Fruit fly (Drosophila melanogaster): ENCODE results near the gene ssp7.
"Not testable (repeated sequence)": the region's sequence is repeated elsewhere in the genome, so short reads cannot be mapped to it uniquely, and the experiment has no call there.

The ssp7 gene

DNA sequence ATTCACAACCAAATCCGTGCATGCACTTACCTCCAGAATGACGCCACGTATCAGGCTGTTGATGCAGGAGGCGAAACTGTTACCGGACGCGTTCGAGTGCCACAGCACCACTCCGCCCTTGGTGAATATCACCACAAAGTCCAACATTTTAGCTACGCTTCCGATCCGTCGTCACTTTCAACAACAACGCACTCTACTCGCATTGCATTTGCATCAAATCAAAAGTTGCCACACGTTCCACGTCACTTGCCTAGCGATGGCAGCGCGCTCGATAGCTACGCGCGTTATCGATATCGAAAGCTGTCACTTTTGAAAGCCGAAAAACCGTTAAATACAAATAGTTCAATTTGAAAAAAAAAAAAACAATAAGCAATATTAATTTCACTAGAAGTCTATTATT is 11.2 kb downstream of the ssp7 start, which contains the start of gene SrpRalpha:
Gene SrpRalpha (minus strand): TSS at position 260 of the 400 bp plus-strand sequence.
- TF ChIP-seq Myc (optimal IDR thresholded peaks at IDR 0.05), result no peak
- TF ChIP-seq ttk (optimal IDR thresholded peaks at IDR 0.05), result no peak
- no peak for TF ChIP-seq psq (optimal IDR thresholded peaks at IDR 0.05)
- no peak for TF ChIP-seq insv (optimal IDR thresholded peaks at IDR 0.05)
- TF ChIP-seq h (optimal IDR thresholded peaks at IDR 0.05), result no peak
- no peak for TF ChIP-seq Sin3A (optimal IDR thresholded peaks at IDR 0.05)

DNA sequence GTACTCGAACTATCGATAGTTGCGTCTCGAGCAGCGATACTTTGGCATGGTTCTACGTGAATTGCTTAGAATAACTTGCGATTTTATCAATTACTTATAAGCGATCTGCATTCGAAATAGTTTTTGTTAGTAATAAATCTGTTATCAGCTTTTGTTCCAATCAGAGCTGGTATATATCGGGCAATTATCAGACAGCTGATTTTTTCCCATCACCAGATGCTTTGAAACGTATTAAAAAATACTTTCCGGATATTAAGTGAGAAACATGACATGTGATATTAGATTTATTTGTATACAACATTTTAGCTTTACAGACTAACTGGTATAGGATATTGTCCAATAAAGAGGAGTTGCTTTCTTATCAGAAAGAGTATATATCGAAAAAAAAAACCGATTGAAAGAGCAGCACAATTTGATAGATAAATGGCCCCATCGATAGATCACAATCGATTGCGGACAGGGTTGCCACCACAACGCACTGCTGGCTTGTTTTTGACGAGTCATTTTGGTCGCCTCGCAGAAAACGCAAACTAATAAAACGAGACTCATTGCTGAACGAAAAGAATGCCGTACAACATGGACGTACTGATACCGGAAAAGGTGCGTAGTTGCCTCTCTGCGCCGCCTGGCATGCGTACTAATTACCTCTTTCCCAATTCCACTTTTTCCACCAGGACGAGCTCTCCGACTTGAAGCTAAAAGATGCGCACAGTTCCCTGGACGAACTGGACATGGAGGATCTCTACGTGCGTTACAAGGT is 15.1 kb downstream of the ssp7 start, which contains the start of gene Rpt3:
Gene Rpt3 (plus strand): TSS at position 353 of the 760 bp plus-strand sequence.
- TF ChIP-seq h (optimal IDR thresholded peaks at IDR 0.05) (no peak), ttk (optimal IDR thresholded peaks at IDR 0.05) (no peak), Myc (optimal IDR thresholded peaks at IDR 0.05) (no peak), psq (optimal IDR thresholded peaks at IDR 0.05) (no peak), insv (optimal IDR thresholded peaks at IDR 0.05) (no peak), Sin3A (optimal IDR thresholded peaks at IDR 0.05) (no peak)

DNA sequence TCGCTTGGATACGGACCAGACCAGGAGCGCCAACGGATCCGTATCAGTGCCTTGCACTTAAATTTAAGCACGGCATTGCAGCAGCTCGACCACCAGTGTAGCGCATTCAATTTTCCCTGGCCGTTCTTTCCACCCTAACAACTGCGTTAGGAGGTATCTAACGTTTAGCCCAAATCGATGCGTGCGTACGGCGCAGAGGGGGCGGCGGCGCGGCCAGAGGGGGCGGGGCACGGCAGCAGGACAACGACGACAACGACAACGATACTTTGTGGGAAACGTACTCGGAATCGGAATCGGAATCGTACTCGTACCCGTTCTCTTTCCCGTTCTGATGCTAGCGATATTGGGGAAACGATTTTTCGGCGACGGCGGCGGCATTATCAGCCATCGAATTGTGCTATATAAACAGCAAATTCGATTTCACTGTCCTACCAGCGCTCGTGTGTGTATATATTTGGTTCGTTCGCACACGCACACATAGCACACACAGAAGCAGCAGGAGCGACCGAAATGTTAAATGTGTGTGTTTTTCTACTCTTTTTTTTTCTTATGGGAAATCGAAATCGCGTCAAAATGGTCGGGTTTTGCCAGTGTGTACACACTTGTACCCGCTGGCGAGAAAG is 15.8 kb downstream of the ssp7 start, which contains the start of gene CG11122:
Gene CG11122 (minus strand): TSS at position 601 of the 623 bp plus-strand sequence.
- no peak for TF ChIP-seq ttk (optimal IDR thresholded peaks at IDR 0.05)
- TF ChIP-seq psq (optimal IDR thresholded peaks at IDR 0.05), result no peak
- TF ChIP-seq Myc (optimal IDR thresholded peaks at IDR 0.05), result no peak
- TF ChIP-seq h (optimal IDR thresholded peaks at IDR 0.05), result no peak
- no peak for TF ChIP-seq insv (optimal IDR thresholded peaks at IDR 0.05)
- no peak for TF ChIP-seq Sin3A (optimal IDR thresholded peaks at IDR 0.05)

DNA sequence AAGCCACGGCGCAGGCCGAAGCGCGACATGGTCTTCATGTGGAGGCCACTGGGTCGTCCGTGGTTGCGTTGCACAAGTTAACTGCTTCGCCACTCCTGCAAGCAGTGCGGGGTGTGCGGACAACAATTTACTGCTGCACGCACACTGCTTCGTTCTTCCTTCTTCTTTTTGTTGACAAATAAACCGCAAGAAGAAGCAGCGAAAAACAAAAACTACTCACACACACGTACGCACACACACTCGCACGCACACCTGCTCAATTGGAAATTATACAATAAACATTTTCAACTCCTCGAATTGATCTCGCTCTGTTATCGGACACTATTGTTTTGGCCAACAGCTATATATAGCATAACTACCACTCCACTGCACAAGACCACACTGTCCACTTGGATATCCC is 16.5 kb downstream of the ssp7 start:
- no peak for TF ChIP-seq Myc (optimal IDR thresholded peaks at IDR 0.05)
- no peak for TF ChIP-seq h (optimal IDR thresholded peaks at IDR 0.05)
- no peak for TF ChIP-seq Sin3A (optimal IDR thresholded peaks at IDR 0.05)

DNA sequence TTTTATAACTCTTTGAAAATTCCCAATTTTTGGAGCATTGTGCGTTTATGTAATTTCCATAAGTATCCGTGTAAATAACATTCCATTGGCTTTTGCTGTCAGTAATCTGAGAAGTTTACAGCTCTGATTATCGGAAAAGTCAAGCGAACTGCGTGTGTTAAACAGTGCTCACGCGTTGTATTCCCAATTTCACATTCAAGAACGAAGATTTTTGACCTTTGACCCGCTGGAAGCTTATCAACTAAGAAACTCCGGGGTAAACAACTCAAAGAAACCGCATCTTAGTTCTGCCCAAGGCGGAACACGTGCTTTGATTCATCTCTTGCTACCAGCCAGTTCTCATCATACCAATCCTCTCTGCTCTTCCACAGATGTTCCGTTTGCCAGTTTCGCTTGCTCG is 30.4 kb downstream of the ssp7 start:
- TF ChIP-seq psq (optimal IDR thresholded peaks at IDR 0.05) (no peak), h (optimal IDR thresholded peaks at IDR 0.05) (no peak), ttk (optimal IDR thresholded peaks at IDR 0.05) (no peak), Sin3A (optimal IDR thresholded peaks at IDR 0.05) (no peak), insv (optimal IDR thresholded peaks at IDR 0.05) (no peak), Myc (optimal IDR thresholded peaks at IDR 0.05) (no peak)

DNA sequence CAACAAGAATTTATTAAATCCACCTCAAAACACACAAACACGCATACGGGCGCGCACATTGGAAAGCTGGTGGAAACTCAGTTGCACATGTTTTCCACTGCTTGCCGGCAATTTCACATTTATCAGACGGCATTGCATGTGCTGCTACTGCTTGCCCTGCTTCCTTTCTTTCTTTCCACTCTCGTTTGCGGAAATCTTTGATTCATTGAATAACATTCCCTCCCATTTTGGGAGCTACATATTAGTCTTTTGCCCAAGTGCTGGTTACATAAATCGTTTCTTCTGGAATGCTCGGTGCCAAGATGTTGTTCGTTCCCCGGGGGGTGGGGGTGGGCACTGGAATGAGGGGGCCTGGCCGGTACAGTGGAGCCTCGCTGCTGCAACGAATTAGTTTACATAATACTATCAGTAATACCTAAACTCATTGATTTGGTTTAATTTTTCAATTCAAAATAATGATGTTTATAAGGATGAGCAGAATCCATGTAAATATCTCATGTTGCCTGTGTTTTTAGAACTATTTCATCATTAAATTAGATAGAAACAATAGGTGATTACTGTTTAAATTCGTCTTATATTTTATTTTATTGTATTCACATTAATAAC is 31.1 kb downstream of the ssp7 start:
- no peak for TF ChIP-seq ttk (optimal IDR thresholded peaks at IDR 0.05)
- no peak for TF ChIP-seq psq (optimal IDR thresholded peaks at IDR 0.05)
- TF ChIP-seq Myc (optimal IDR thresholded peaks at IDR 0.05), result no peak
- no peak for TF ChIP-seq insv (optimal IDR thresholded peaks at IDR 0.05)

DNA sequence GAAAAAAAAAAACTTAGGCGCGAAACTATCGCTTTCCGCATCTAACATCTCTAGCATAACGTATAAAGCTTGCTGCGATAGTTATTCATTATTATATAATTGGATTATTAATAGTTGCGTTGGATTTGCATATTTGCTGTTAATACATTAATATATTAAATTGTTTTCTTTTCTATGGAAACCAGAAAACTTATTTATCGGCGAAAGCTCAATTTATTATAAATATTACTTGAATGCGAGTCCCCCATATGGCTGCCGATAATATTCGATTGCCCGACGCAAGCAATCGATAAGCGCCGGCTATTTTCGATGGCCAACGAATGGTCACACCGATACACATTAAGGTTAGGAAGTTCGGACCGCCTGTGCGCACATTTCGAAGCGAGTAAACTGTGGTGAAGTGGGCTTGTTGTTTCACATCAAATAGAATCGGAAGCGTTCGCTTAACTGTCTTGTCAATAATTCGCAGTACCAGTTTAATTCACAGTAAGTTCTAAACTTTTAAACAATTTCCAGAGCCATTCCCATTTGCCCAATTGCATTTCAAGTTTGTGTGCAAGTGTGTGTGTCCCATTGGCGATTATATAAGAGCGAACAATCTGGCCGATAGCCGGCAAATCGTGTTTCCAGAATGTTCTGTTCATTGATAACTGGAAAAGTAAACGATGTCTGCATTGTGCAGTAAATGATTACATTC is 31.8 kb downstream of the ssp7 start, which contains the start of gene Hsp60A:
Gene Hsp60A (plus strand): TSS at position 335 of the 697 bp plus-strand sequence.
- TF ChIP-seq psq (optimal IDR thresholded peaks at IDR 0.05), result peak; percentile 75
- TF ChIP-seq Sin3A (optimal IDR thresholded peaks at IDR 0.05), result no peak
- TF ChIP-seq Myc (optimal IDR thresholded peaks at IDR 0.05), result no peak

DNA sequence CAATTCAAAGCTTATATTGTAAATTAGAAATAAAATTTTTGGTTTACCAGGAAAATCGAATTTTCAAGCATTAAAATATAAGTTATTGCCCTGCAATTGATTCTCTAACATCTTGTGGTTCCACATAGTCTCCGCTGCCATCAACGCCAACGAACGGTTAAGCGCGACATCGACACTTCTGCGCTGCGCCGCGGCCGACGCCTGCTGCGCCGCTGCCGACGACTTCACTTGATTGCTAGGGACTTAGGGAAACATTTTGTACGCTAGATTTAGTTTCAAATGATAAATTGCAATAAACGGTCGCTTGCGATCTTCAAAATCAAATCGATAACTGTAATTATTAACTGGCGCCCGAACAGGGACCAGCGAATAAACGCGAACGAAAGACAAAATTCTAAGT is 44.1 kb downstream of the ssp7 start, which contains the start of gene CG42249:
Gene CG42249 (plus strand): TSS at position 301 of the 400 bp plus-strand sequence.
- TF ChIP-seq insv, h, Myc (optimal IDR thresholded peaks at IDR 0.05): not testable (repeated sequence)

DNA sequence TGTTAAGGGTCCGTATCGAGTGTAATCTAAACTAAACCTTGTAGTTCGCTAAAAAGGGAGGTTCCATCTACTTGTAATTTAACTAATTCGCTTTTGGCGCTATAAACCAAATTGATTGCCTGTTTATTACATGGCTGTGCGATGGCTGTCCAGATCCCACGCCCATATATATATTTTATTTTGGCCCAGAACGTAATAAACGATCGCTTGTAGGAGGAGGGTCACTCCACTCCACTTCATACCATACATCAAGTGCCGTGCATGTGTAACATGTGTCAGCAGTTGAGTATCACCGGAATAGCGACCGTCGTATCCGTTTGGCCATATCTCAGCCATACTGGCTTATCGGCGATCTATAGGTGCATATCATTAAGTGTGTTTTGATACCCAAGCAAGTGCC is 44.8 kb downstream of the ssp7 start:
- no peak for TF ChIP-seq Myc (optimal IDR thresholded peaks at IDR 0.05)
- no peak for TF ChIP-seq insv (optimal IDR thresholded peaks at IDR 0.05)
- no peak for TF ChIP-seq psq (optimal IDR thresholded peaks at IDR 0.05)
- TF ChIP-seq ttk (optimal IDR thresholded peaks at IDR 0.05), result no peak
- TF ChIP-seq Sin3A (optimal IDR thresholded peaks at IDR 0.05), result no peak
- no peak for TF ChIP-seq h (optimal IDR thresholded peaks at IDR 0.05)

DNA sequence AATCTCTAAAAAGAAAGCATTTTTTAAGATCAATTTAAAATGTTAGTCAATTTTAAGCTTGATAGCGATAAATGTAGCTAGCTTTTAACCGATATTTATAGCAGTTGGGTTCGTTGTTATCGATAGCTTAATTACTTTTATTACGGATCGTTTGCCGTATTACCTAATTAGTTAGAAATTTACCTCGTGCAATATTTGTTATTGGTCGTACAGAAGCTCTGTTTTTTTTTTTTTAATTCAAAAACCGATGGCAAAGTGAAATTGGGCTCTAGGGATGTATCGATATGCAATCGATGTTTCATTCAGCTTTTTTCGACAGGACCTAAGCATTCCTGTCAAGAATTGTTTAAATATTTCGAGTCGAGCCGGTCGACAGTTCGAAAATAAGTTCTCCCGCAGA is 47.9 kb downstream of the ssp7 start, which contains the start of gene CG2061:
Gene CG2061 (plus strand): TSS at position 292 of the 400 bp plus-strand sequence.
- TF ChIP-seq insv (optimal IDR thresholded peaks at IDR 0.05) (no peak), psq (optimal IDR thresholded peaks at IDR 0.05) (no peak), h (optimal IDR thresholded peaks at IDR 0.05) (no peak), Sin3A (optimal IDR thresholded peaks at IDR 0.05) (no peak), Myc (optimal IDR thresholded peaks at IDR 0.05) (no peak), ttk (optimal IDR thresholded peaks at IDR 0.05) (no peak)

DNA sequence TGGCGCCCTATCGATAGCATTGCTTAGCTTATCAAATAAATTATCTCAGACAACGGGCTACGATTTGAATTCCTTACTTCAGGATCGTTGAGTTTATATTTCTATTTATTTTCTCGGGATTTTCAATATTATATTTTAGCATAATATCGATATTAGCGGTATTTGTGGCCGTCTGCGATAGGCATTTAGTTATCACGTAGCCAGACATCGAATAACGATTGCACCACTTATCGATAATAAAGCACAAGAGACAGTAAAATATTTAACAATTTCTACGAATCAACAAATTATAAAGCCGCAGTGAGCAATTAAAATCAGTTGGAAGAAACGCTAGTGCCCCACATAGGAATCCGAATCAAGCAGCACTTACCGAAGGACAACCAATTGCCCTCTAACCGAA is 49.9 kb downstream of the ssp7 start, which contains the start of gene CG2076:
Gene CG2076 (plus strand): TSS at position 50 of the 400 bp plus-strand sequence.
- TF ChIP-seq Sin3A (optimal IDR thresholded peaks at IDR 0.05) (no peak), insv (optimal IDR thresholded peaks at IDR 0.05) (no peak), ttk (optimal IDR thresholded peaks at IDR 0.05) (no peak), psq (optimal IDR thresholded peaks at IDR 0.05) (no peak), Myc (optimal IDR thresholded peaks at IDR 0.05) (no peak), h (optimal IDR thresholded peaks at IDR 0.05) (no peak)
